Worm (Caenorhabditis elegans) whole organism, early embryonic: ENCODE measurements around the gene rbf-1.

Experiments
- B0310.2 ChIP-seq: sonication (generic microtip); optimal IDR thresholded peaks from 2 replicates; lab custom pipeline; 2016; ENCODE audit warnings: mild to moderate bottlenecking, missing genetic modification characterization, missing compliant biosample characterization
- F13C5.2 ChIP-seq: sonication (generic microtip); optimal IDR thresholded peaks from 2 replicates; lab custom pipeline; 2017; ENCODE audit warnings: mild to moderate bottlenecking, missing genetic modification characterization, inconsistent platforms, missing compliant biosample characterization
- aly-1 ChIP-seq: sonication (generic microtip); optimal IDR thresholded peaks from 2 replicates; lab custom pipeline; 2016; ENCODE audit warnings: missing genetic modification characterization, missing compliant biosample characterization
- ama-1 ChIP-seq: fragments of 150-350 bp; optimal IDR thresholded peaks from 2 replicates; lab custom pipeline; 2014
- ceh-13 ChIP-seq: fragments of 200-800 bp; sonication (Bioruptor generic); optimal IDR thresholded peaks from 2 replicates; lab custom pipeline; 2018; ENCODE audit warnings: mild to moderate bottlenecking, missing genetic modification characterization, missing compliant biosample characterization
- ceh-36 ChIP-seq: sonication (generic microtip); optimal IDR thresholded peaks from 2 replicates; lab custom pipeline; 2016; ENCODE audit warnings: missing genetic modification characterization, inconsistent platforms, missing compliant biosample characterization
- ets-7 ChIP-seq: sonication (generic microtip); optimal IDR thresholded peaks from 2 replicates; lab custom pipeline; 2016; ENCODE audit warnings: missing genotype, missing genetic modification characterization, missing compliant biosample characterization
- flt-1 ChIP-seq: fragments of 200-800 bp; sonication (Bioruptor generic); IDR thresholded peaks from 2 replicates; pipeline ENCODE4 v1.3.6; 2022; ENCODE audit warnings: missing genetic modification characterization, missing compliant biosample characterization
- hmbx-1 ChIP-seq: sonication (generic microtip); optimal IDR thresholded peaks from 2 replicates; lab custom pipeline; 2016; ENCODE audit warnings: mild to moderate bottlenecking, missing genetic modification characterization, missing compliant biosample characterization
- hmg-4 ChIP-seq: fragments of 200-800 bp; sonication (Bioruptor generic); optimal IDR thresholded peaks from 2 replicates; lab custom pipeline; 2018; ENCODE audit warnings: mild to moderate bottlenecking, missing genetic modification characterization, missing compliant biosample characterization
- hnd-1 ChIP-seq: sonication (generic microtip); optimal IDR thresholded peaks from 2 replicates; lab custom pipeline; 2016; ENCODE audit warnings: missing genetic modification characterization, missing compliant biosample characterization
- pes-1 ChIP-seq: fragments of 200-800 bp; sonication (Bioruptor generic); IDR thresholded peaks from 2 replicates; pipeline ENCODE4 v1.3.6; 2022; ENCODE audit warnings: missing genetic modification reagents, missing genetic modification characterization, missing compliant biosample characterization
- scrt-1 ChIP-seq: fragments of 200-800 bp; sonication (Bioruptor generic); IDR thresholded peaks from 2 replicates; pipeline ENCODE4 v1.3.6; 2022; ENCODE audit warnings: missing genetic modification characterization, missing compliant biosample characterization
- sea-1 ChIP-seq: fragments of 200-800 bp; sonication (Bioruptor generic); conservative IDR thresholded peaks from 2 replicates; pipeline ENCODE4 v1.3.6; 2022; ENCODE audit warnings: missing genetic modification characterization, missing compliant biosample characterization
- tbx-11 ChIP-seq: fragments of 200-800 bp; sonication (Bioruptor generic); IDR thresholded peaks from 2 replicates; pipeline ENCODE4 v1.3.6; 2022; ENCODE audit warnings: missing genetic modification characterization, missing compliant biosample characterization
- tbx-37 ChIP-seq: fragments of 200-800 bp; sonication (Bioruptor generic); conservative IDR thresholded peaks from 2 replicates; pipeline ENCODE4 v1.3.6; 2022; ENCODE audit warnings: missing genetic modification reagents, missing genetic modification characterization, missing compliant biosample characterization
- tra-4 ChIP-seq: sonication (generic microtip); optimal IDR thresholded peaks from 2 replicates; lab custom pipeline; 2017; ENCODE audit warnings: missing genetic modification characterization, missing compliant biosample characterization

rbf-1 gene

DNA sequence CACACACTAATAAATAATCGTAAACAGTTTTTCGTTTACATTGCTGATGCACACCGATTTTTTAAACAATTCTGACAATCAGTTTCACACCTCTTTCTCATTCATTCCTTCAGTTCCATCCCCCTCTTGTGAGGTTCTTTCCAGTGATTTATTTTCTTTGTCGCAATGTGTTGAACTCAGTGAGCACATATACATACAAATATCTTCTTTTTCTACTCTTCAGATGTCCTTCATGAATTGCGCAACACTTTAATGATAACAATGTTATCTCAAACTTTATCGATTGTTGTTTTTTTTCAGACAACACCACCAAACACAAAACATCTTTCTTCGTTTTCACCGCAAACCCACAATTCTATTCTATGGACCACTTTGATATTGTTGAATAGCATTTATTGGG, 70.4 kb downstream of the rbf-1 start, which contains the start of gene dig-1:
Gene dig-1, plus strand, starts transcription at position 301 of the 400 bp plus-strand sequence.
- no peak for TF ChIP-seq tbx-37
- no peak for TF ChIP-seq hmg-4 (GFP tag; lab: Kevin White, UChicago)
- TF ChIP-seq ama-1 (lab: Kevin White, UChicago), result no peak
- TF ChIP-seq sea-1 (GFP tag; lab: Robert Waterston, UW), result no peak
- TF ChIP-seq F13C5.2 (tag; lab: Kevin White, UChicago), result no peak
- no peak for TF ChIP-seq B0310.2 (tag; lab: Kevin White, UChicago)
- no peak for TF ChIP-seq aly-1
- no peak for TF ChIP-seq pes-1 (GFP tag; lab: Robert Waterston, UW)
- TF ChIP-seq ceh-36 (tag; lab: Kevin White, UChicago), result no peak
- no peak for TF ChIP-seq hnd-1 (tag; lab: Kevin White, UChicago)
- TF ChIP-seq hmbx-1, result no peak

ce11 chrIII:6746668-6747067, 71.1 kb downstream of the rbf-1 start:
- TF ChIP-seq scrt-1 (no peak), tra-4 (tag; lab: Kevin White, UChicago) (no peak), sea-1 (GFP tag; lab: Robert Waterston, UW) (no peak), ceh-36 (tag; lab: Kevin White, UChicago) (no peak), tbx-11 (no peak), hnd-1 (tag; lab: Kevin White, UChicago) (no peak), hmbx-1 (no peak), hmg-4 (GFP tag; lab: Kevin White, UChicago) (no peak), B0310.2 (tag; lab: Kevin White, UChicago) (no peak), tbx-37 (no peak), ama-1 (lab: Kevin White, UChicago) (no peak), flt-1 (GFP tag; lab: Robert Waterston, UW) (no peak), F13C5.2 (tag; lab: Kevin White, UChicago) (no peak), aly-1 (no peak), ceh-13 (GFP tag; lab: Kevin White, UChicago) (no peak), ets-7 (tag; lab: Kevin White, UChicago) (no peak), pes-1 (GFP tag; lab: Robert Waterston, UW) (no peak)

- TF ChIP-seq sea-1 (GFP tag; lab: Robert Waterston, UW) (no peak), flt-1 (GFP tag; lab: Robert Waterston, UW) (no peak), scrt-1 (no peak)
Observed at ce11 chrIII:6752612-6753011, 77.1 kb downstream of the rbf-1 start.
